Worm (Caenorhabditis elegans) whole organism, L4/young adult: Measurements from ENCODE around the gene sre-14.

Source experiments
- dao-5 ChIP-seq: sonication (generic microtip); optimal IDR thresholded peaks from 2 replicates; lab custom pipeline; 2016; ENCODE audit warnings: missing genotype, missing genetic modification characterization, moderate library complexity, missing compliant biosample characterization
- him-1 ChIP-seq: sonication (generic microtip); optimal IDR thresholded peaks from 2 replicates; lab custom pipeline; 2016; ENCODE audit warnings: missing genotype, missing genetic modification reagents, missing genetic modification characterization, missing compliant biosample characterization

ce11 chrIV:12265877-12266276 lies 4.6 kb upstream of the sre-14 start:
- TF ChIP-seq him-1 (tag; lab: Kevin White, UChicago), result no peak
- no peak for TF ChIP-seq dao-5 (tag; lab: Kevin White, UChicago)
